Fruit fly (Drosophila melanogaster): Measurements from ENCODE around the gene CG32588.

- TF ChIP-seq CG10348 (GFP tag; IDR thresholded peaks at IDR 0.05) (no peak), gl (tag; optimal IDR thresholded peaks at IDR 0.05) (no peak), rn (GFP tag; IDR thresholded peaks at IDR 0.05) (no peak), CG8301 (tag; optimal IDR thresholded peaks at IDR 0.05) (no peak), CG34367 (tag; optimal IDR thresholded peaks at IDR 0.05) (no peak), CG4496 (GFP tag; IDR thresholded peaks at IDR 0.05) (0 out of 3 replicates have a peak, but pooled peaks have one; percentile 45)
Observed at dm6 chrX:15162941-15163340, 43.5 kb downstream of the CG32588 start, which contains the start of gene CG9095.
